Worm (Caenorhabditis elegans) whole organism, L3 larva: ENCODE results near the gene twk-11.

Source experiments
- R02D3.7 ChIP-seq: fragments of 150-350 bp; optimal IDR thresholded peaks from 2 replicates; lab custom pipeline; 2014; ENCODE audit warnings: missing biosample characterization, missing genetic modification characterization
- ZK546.5 ChIP-seq: sonication (generic microtip); optimal IDR thresholded peaks from 2 replicates; lab custom pipeline; 2017; ENCODE audit warnings: missing biosample characterization, missing genetic modification characterization
- aly-2 ChIP-seq: fragments of 150-350 bp; optimal IDR thresholded peaks from 2 replicates; lab custom pipeline; 2014; ENCODE audit warnings: missing biosample characterization, missing genetic modification characterization
- ama-1 ChIP-seq: fragments of 150-350 bp; optimal IDR thresholded peaks from 2 replicates; lab custom pipeline; 2018
- ceh-16 ChIP-seq: sonication (generic microtip); optimal IDR thresholded peaks from 2 replicates; lab custom pipeline; 2017; ENCODE audit warnings: missing biosample characterization, missing genetic modification characterization
- ceh-28 ChIP-seq: fragments of 150-350 bp; optimal IDR thresholded peaks from 2 replicates; lab custom pipeline; 2014; ENCODE audit warnings: missing biosample characterization, missing genetic modification reagents, missing genetic modification characterization
- ceh-82 ChIP-seq: fragments of 150-350 bp; optimal IDR thresholded peaks from 2 replicates; lab custom pipeline; 2014; ENCODE audit warnings: missing biosample characterization, missing genetic modification characterization
- ceh-9 ChIP-seq: sonication (generic microtip); optimal IDR thresholded peaks from 2 replicates; lab custom pipeline; 2018; ENCODE audit warnings: missing biosample characterization, missing genetic modification characterization
- daf-12 ChIP-seq: fragments of 150-350 bp; optimal IDR thresholded peaks from 2 replicates; lab custom pipeline; 2014; ENCODE audit warnings: missing biosample characterization, missing genetic modification reagents, missing genetic modification characterization
- egl-27 ChIP-seq: sonication (generic microtip); optimal IDR thresholded peaks from 4 replicates; lab custom pipeline; 2017; ENCODE audit warnings: missing biosample characterization, missing genetic modification reagents, missing genetic modification characterization
- egl-5 ChIP-seq: fragments of 150-350 bp; optimal IDR thresholded peaks from 2 replicates; lab custom pipeline; 2017; ENCODE audit warnings: missing biosample characterization, missing genetic modification reagents, missing genetic modification characterization, inconsistent platforms
- elt-1 ChIP-seq: fragments of 150-350 bp; optimal IDR thresholded peaks from 2 replicates; lab custom pipeline; 2014; ENCODE audit warnings: missing biosample characterization, missing genetic modification characterization
- elt-2 ChIP-seq: sonication (generic microtip); optimal IDR thresholded peaks from 2 replicates; lab custom pipeline; 2016; ENCODE audit warnings: missing genetic modification reagents, mild to moderate bottlenecking, missing genetic modification characterization, missing compliant biosample characterization
- elt-3 ChIP-seq, 3 experiments: fragments of 150-350 bp in 1 of 3; sonication (generic microtip) in 2 of 3; optimal IDR thresholded peaks; 2 replicates in 2 of 3; 4 replicates in 1 of 3; lab custom pipeline; 2014 to 2017; ENCODE audit warnings: missing biosample characterization in 3 of 3, missing genetic modification characterization in 3 of 3
- fkh-2 ChIP-seq: fragments of 150-350 bp; optimal IDR thresholded peaks from 2 replicates; lab custom pipeline; 2014; ENCODE audit warnings: missing biosample characterization, missing genetic modification reagents, missing genetic modification characterization
- fos-1 ChIP-seq: fragments of 150-350 bp; optimal IDR thresholded peaks from 2 replicates; lab custom pipeline; 2014; ENCODE audit warnings: missing biosample characterization, missing genetic modification characterization
- hmg-11 ChIP-seq: sonication (generic microtip); optimal IDR thresholded peaks from 2 replicates; lab custom pipeline; 2016; ENCODE audit warnings: missing genetic modification characterization, missing compliant biosample characterization
- jun-1 ChIP-seq: fragments of 150-350 bp; optimal IDR thresholded peaks from 2 replicates; lab custom pipeline; 2014; ENCODE audit warnings: missing biosample characterization, missing genetic modification reagents, missing genetic modification characterization
- lin-39 ChIP-seq: fragments of 150-350 bp; optimal IDR thresholded peaks from 2 replicates; lab custom pipeline; 2018; ENCODE audit warnings: missing biosample characterization, missing genetic modification reagents, missing genetic modification characterization
- mdl-1 ChIP-seq: fragments of 150-350 bp; optimal IDR thresholded peaks from 2 replicates; lab custom pipeline; 2014; ENCODE audit warnings: missing biosample characterization, missing genetic modification characterization
- mml-1 ChIP-seq: fragments of 150-350 bp; sonication (generic microtip); optimal IDR thresholded peaks from 3 replicates; lab custom pipeline; 2014; ENCODE audit warnings: missing biosample characterization, missing genetic modification characterization
- nfya-1 ChIP-seq: sonication (generic microtip); optimal IDR thresholded peaks from 2 replicates; lab custom pipeline; 2017; ENCODE audit warnings: missing genetic modification characterization, mild to moderate bottlenecking, missing compliant biosample characterization, antibody characterized with exemption, moderate library complexity; ENCODE audit not compliant: insufficient read depth
- nhr-11 ChIP-seq: fragments of 150-350 bp; optimal IDR thresholded peaks from 2 replicates; lab custom pipeline; 2014; ENCODE audit warnings: missing biosample characterization, missing genetic modification characterization
- nhr-12 ChIP-seq: fragments of 150-350 bp; optimal IDR thresholded peaks from 2 replicates; lab custom pipeline; 2014; ENCODE audit warnings: missing biosample characterization, missing genetic modification characterization
- nhr-23 ChIP-seq: fragments of 150-350 bp; optimal IDR thresholded peaks from 2 replicates; lab custom pipeline; 2014; ENCODE audit warnings: missing biosample characterization, missing genetic modification reagents, missing genetic modification characterization
- nhr-25 ChIP-seq: sonication (generic microtip); optimal IDR thresholded peaks from 2 replicates; lab custom pipeline; 2017; ENCODE audit warnings: missing biosample characterization, missing genetic modification characterization
- nhr-28 ChIP-seq: fragments of 150-350 bp; optimal IDR thresholded peaks from 2 replicates; lab custom pipeline; 2014; ENCODE audit warnings: missing biosample characterization, missing genetic modification characterization
- nhr-43 ChIP-seq: sonication (generic microtip); optimal IDR thresholded peaks from 2 replicates; lab custom pipeline; 2016; ENCODE audit warnings: mild to moderate bottlenecking, missing genetic modification characterization, missing compliant biosample characterization; ENCODE audit not compliant: poor library complexity, severe bottlenecking
- nhr-67 ChIP-seq: fragments of 150-350 bp; optimal IDR thresholded peaks from 2 replicates; lab custom pipeline; 2014; ENCODE audit warnings: missing biosample characterization, missing genetic modification characterization
- nhr-76 ChIP-seq: fragments of 150-350 bp; sonication (generic microtip); optimal IDR thresholded peaks from 5 replicates; lab custom pipeline; 2014; ENCODE audit warnings: missing biosample characterization, missing genetic modification characterization
- pha-4 ChIP-seq: fragments of 150-350 bp; optimal IDR thresholded peaks from 2 replicates; lab custom pipeline; 2014; ENCODE audit warnings: missing biosample characterization, missing genetic modification reagents, missing genetic modification characterization
- pqm-1 ChIP-seq: fragments of 150-350 bp; optimal IDR thresholded peaks from 2 replicates; lab custom pipeline; 2017; ENCODE audit warnings: missing biosample characterization, missing genetic modification characterization, inconsistent platforms
- sea-2 ChIP-seq: fragments of 150-350 bp; sonication (generic microtip); optimal IDR thresholded peaks from 4 replicates; lab custom pipeline; 2014; ENCODE audit warnings: missing biosample characterization, missing genetic modification reagents, missing genetic modification characterization
- skn-1 ChIP-seq: fragments of 150-350 bp; optimal IDR thresholded peaks from 2 replicates; lab custom pipeline; 2014; ENCODE audit warnings: missing biosample characterization, missing genetic modification characterization
- snpc-4 ChIP-seq: fragments of 150-350 bp; optimal IDR thresholded peaks from 2 replicates; lab custom pipeline; 2014; ENCODE audit warnings: missing biosample characterization, missing genetic modification characterization
- tbx-2 ChIP-seq: sonication (generic microtip); optimal IDR thresholded peaks from 2 replicates; lab custom pipeline; 2016; ENCODE audit warnings: mild to moderate bottlenecking, missing genetic modification characterization, missing compliant biosample characterization
- ztf-11 ChIP-seq: fragments of 150-350 bp; optimal IDR thresholded peaks from 2 replicates; lab custom pipeline; 2014; ENCODE audit warnings: missing biosample characterization, missing genetic modification characterization
- ztf-4 ChIP-seq: fragments of 150-350 bp; optimal IDR thresholded peaks from 2 replicates; lab custom pipeline; 2014; ENCODE audit warnings: missing biosample characterization, missing genetic modification characterization

Gene twk-11

ce11 chrV:7005964-7006363 is 30.4 kb downstream of the twk-11 start, which contains the start of gene spig-10:
Gene spig-10 (plus strand): TSS chrV:7006264.
- no peak for TF ChIP-seq ama-1 (lab: Kevin White, UChicago)
- TF ChIP-seq skn-1 (tag; lab: Kevin White, UChicago), result no peak
- no peak for TF ChIP-seq hmg-11
- TF ChIP-seq nhr-12 (tag; lab: Kevin White, UChicago), result no peak
- no peak for TF ChIP-seq mml-1 (tag; lab: Kevin White, UChicago)
- no peak for TF ChIP-seq egl-5
- TF ChIP-seq pqm-1 (tag; lab: Kevin White, UChicago), result no peak
- no peak for TF ChIP-seq R02D3.7 (tag; lab: Kevin White, UChicago)
- TF ChIP-seq elt-1 (tag; lab: Kevin White, UChicago), result no peak
- no peak for TF ChIP-seq ZK546.5 (tag; lab: Kevin White, UChicago)
- no peak for TF ChIP-seq nhr-23 (tag; lab: Kevin White, UChicago)
- TF ChIP-seq lin-39, result no peak
- no peak for TF ChIP-seq fkh-2 (tag; lab: Kevin White, UChicago)
- TF ChIP-seq nhr-76 (tag; lab: Kevin White, UChicago), result no peak
- no peak for TF ChIP-seq nhr-11 (tag; lab: Kevin White, UChicago)
- no peak for TF ChIP-seq ztf-4 (tag; lab: Kevin White, UChicago)
- no peak for TF ChIP-seq tbx-2 (tag; lab: Kevin White, UChicago)
- no peak for TF ChIP-seq mdl-1
- TF ChIP-seq ceh-9, result no peak
- no peak for TF ChIP-seq nhr-28

ce11 chrV:7003850-7004249 is 32.5 kb downstream of the twk-11 start, which contains the start of gene srab-4:
Gene srab-4 (plus strand): TSS chrV:7004150.
- TF ChIP-seq nhr-76 (tag; lab: Kevin White, UChicago) (no peak), egl-5 (no peak), snpc-4 (tag; lab: Kevin White, UChicago) (no peak), ceh-16 (tag; lab: Kevin White, UChicago) (no peak), nhr-67 (tag; lab: Kevin White, UChicago) (no peak), egl-27 (tag; lab: Kevin White, UChicago) (no peak), ceh-82 (tag; lab: Kevin White, UChicago) (no peak), ceh-28 (no peak), aly-2 (tag; lab: Kevin White, UChicago) (no peak), ztf-11 (tag; lab: Kevin White, UChicago) (no peak), ceh-9 (no peak), nhr-12 (tag; lab: Kevin White, UChicago) (no peak), daf-12 (no peak), ZK546.5 (tag; lab: Kevin White, UChicago) (no peak), jun-1 (no peak), R02D3.7 (tag; lab: Kevin White, UChicago) (no peak), mml-1 (tag; lab: Kevin White, UChicago) (no peak)

- TF ChIP-seq elt-2 (peak; percentile 40), daf-12 (no peak)
- TF ChIP-seq, all 47 proteins: peak for 1
Measured at ce11 chrV:7000734-7001133, 35.6 kb downstream of the twk-11 start.

- no peak for TF ChIP-seq ceh-28
- TF ChIP-seq tbx-2 (tag; lab: Kevin White, UChicago), result no peak
- TF ChIP-seq sea-2 (GFP tag; lab: Kevin White, UChicago), result no peak
- no peak for TF ChIP-seq egl-5
- peak; percentile 5 for TF ChIP-seq nhr-43 (tag; lab: Kevin White, UChicago)
- TF ChIP-seq snpc-4 (tag; lab: Kevin White, UChicago), result no peak
- peak; percentile 56 for TF ChIP-seq pqm-1 (tag; lab: Kevin White, UChicago)
- TF ChIP-seq fos-1 (tag; lab: Kevin White, UChicago), result no peak
- no peak for TF ChIP-seq ceh-16 (tag; lab: Kevin White, UChicago)
- peak; percentile 16 for TF ChIP-seq nhr-25
- peak; percentile 14 for TF ChIP-seq nfya-1 (tag; lab: Kevin White, UChicago)
- TF ChIP-seq nhr-67 (tag; lab: Kevin White, UChicago), result no peak
- no peak for TF ChIP-seq ztf-11 (tag; lab: Kevin White, UChicago)
- TF ChIP-seq nhr-12 (tag; lab: Kevin White, UChicago), result no peak
- TF ChIP-seq ceh-9, result no peak
- peak; percentile 57 for TF ChIP-seq nhr-76 (tag; lab: Kevin White, UChicago)
- no peak for TF ChIP-seq elt-3 (tag; optimal IDR thresholded peaks at IDR 0.05; lab: Kevin White, UChicago)
- peak; percentile 66 for TF ChIP-seq elt-2
- peak; percentile 84 for TF ChIP-seq pha-4
Measured at ce11 chrV:6998303-6998884, 38.0 kb downstream of the twk-11 start, which contains the start of gene nhr-42. Gene nhr-42 (plus strand): TSS chrV:6998819.
